Fruit fly (Drosophila melanogaster) whole organism, wandering third instar larva: Measurements from ENCODE around the gene AP-1sigma.
A peak's percentile ranks its signal among the peaks of the same experiment; 100 is the strongest.

Source experiments
- Abd-B ChIP-seq: fragments of >200 bp; optimal IDR thresholded peaks from 2 replicates; lab custom pipeline; 2017; ENCODE audit warnings: missing biosample characterization, missing genetic modification characterization
- CG32264 ChIP-seq: fragments of 200-800 bp; sonication (Bioruptor generic); optimal IDR thresholded peaks from 2 replicates; lab custom pipeline; 2016; ENCODE audit warnings: missing biosample characterization, missing genetic modification characterization
- CG9705 ChIP-seq: fragments of 200-800 bp; sonication (Bioruptor generic); optimal IDR thresholded peaks from 2 replicates; lab custom pipeline; 2018; ENCODE audit warnings: missing biosample characterization, mild to moderate bottlenecking, missing genetic modification characterization
- CrebA ChIP-seq: fragments of 200-800 bp; sonication (Bioruptor generic); optimal IDR thresholded peaks from 2 replicates; lab custom pipeline; 2016; ENCODE audit warnings: missing biosample characterization, mild to moderate bottlenecking, missing genetic modification characterization, borderline replicate concordance
- Dfd ChIP-seq: fragments of >200 bp; optimal IDR thresholded peaks from 2 replicates; lab custom pipeline; 2017; ENCODE audit warnings: missing biosample characterization, missing genetic modification characterization
- Dif ChIP-seq: fragments of 200-275, 200-300 bp; sonication (Bioruptor generic); optimal IDR thresholded peaks from 2 replicates; lab custom pipeline; 2018; ENCODE audit warnings: missing biosample characterization, missing genetic modification characterization; ENCODE audit not compliant: partially characterized antibody
- GATAd ChIP-seq: sonication (Bioruptor generic); optimal IDR thresholded peaks from 2 replicates; lab custom pipeline; 2016; ENCODE audit warnings: missing biosample characterization, missing genetic modification characterization
- HLH106 ChIP-seq: fragments of 200-800 bp; optimal IDR thresholded peaks from 3 replicates; lab custom pipeline; 2019; ENCODE audit warnings: missing biosample characterization, mild to moderate bottlenecking, missing genetic modification characterization, moderate library complexity
- Hnf4 ChIP-seq: fragments of 200-800 bp; sonication (Bioruptor generic); optimal IDR thresholded peaks from 2 replicates; lab custom pipeline; 2016; ENCODE audit warnings: missing biosample characterization, mild to moderate bottlenecking, missing genetic modification characterization
- Hr78 ChIP-seq: fragments of >200 bp; optimal IDR thresholded peaks from 2 replicates; lab custom pipeline; 2017; ENCODE audit warnings: missing biosample characterization, missing genetic modification characterization
- Hr83 ChIP-seq: fragments of 200-300 bp; sonication (Bioruptor generic); optimal IDR thresholded peaks from 2 replicates; lab custom pipeline; 2016; ENCODE audit warnings: missing biosample characterization, mild to moderate bottlenecking, missing genetic modification characterization, moderate library complexity; ENCODE audit not compliant: poor library complexity, severe bottlenecking
- Jra ChIP-seq: sonication (Bioruptor generic); optimal IDR thresholded peaks from 2 replicates; lab custom pipeline; 2016; ENCODE audit warnings: missing biosample characterization, missing genetic modification characterization
- Mio ChIP-seq: sonication (Bioruptor generic); optimal IDR thresholded peaks from 2 replicates; lab custom pipeline; 2016; ENCODE audit warnings: missing biosample characterization, missing genetic modification characterization
- Myc ChIP-seq: fragments of >200 bp; optimal IDR thresholded peaks from 2 replicates; lab custom pipeline; 2017
- N ChIP-seq: fragments of >200 bp; optimal IDR thresholded peaks from 2 replicates; lab custom pipeline; 2018; ENCODE audit warnings: missing biosample characterization, missing external identifiers, missing genetic modification characterization
- OdsH ChIP-seq: fragments of 200-800 bp; sonication (Bioruptor generic); optimal IDR thresholded peaks from 2 replicates; lab custom pipeline; 2016; ENCODE audit warnings: missing biosample characterization, mild to moderate bottlenecking, missing genetic modification characterization
- Rel ChIP-seq, 2 experiments: fragments of 200-800 bp; sonication (Bioruptor generic) in 1 of 2; optimal IDR thresholded peaks; 2 replicates in 1 of 2; 3 replicates in 1 of 2; lab custom pipeline; 2016 to 2019; ENCODE audit warnings: mild to moderate bottlenecking in 2 of 2, missing biosample characterization in 2 of 2, missing genetic modification characterization in 2 of 2, moderate library complexity in 1 of 2
- Sp1 ChIP-seq: fragments of 200-800 bp; sonication (Bioruptor generic); optimal IDR thresholded peaks from 3 replicates; lab custom pipeline; 2019; ENCODE audit warnings: missing biosample characterization, mild to moderate bottlenecking, missing genetic modification characterization, moderate library complexity
- Vsx2 ChIP-seq: fragments of 200-300, 225-300 bp; sonication (Bioruptor generic); optimal IDR thresholded peaks from 2 replicates; lab custom pipeline; 2018; ENCODE audit warnings: missing biosample characterization, missing genetic modification characterization; ENCODE audit not compliant: partially characterized antibody
- br ChIP-seq: fragments of 200-800 bp; sonication (Bioruptor generic); optimal IDR thresholded peaks from 2 replicates; lab custom pipeline; 2016; ENCODE audit warnings: missing biosample characterization, missing genetic modification characterization
- brk ChIP-seq: fragments of 200-800 bp; sonication (Bioruptor generic); optimal IDR thresholded peaks from 2 replicates; lab custom pipeline; 2016; ENCODE audit warnings: missing biosample characterization, mild to moderate bottlenecking, missing genetic modification characterization
- dl ChIP-seq, 2 experiments: fragments of 175-275, 200-275 bp in 1 of 2; fragments of 200-275 bp in 1 of 2; sonication (Bioruptor generic); optimal IDR thresholded peaks; lab custom pipeline; 2018; ENCODE audit warnings: mild to moderate bottlenecking in 2 of 2, missing biosample characterization in 2 of 2, missing genetic modification characterization in 2 of 2, moderate library complexity in 2 of 2; ENCODE audit not compliant: partially characterized antibody in 2 of 2, insufficient read depth in 1 of 2
- dmrt93B ChIP-seq: fragments of 200-800 bp; sonication (Bioruptor generic); optimal IDR thresholded peaks from 2 replicates; lab custom pipeline; 2018; ENCODE audit warnings: missing biosample characterization, mild to moderate bottlenecking, missing genetic modification characterization
- dsf ChIP-seq: sonication (Bioruptor generic); optimal IDR thresholded peaks from 2 replicates; lab custom pipeline; 2016; ENCODE audit warnings: missing biosample characterization, missing genetic modification characterization, borderline replicate concordance
- ey ChIP-seq: fragments of 200-800 bp; sonication (Bioruptor generic); optimal IDR thresholded peaks from 2 replicates; lab custom pipeline; 2016; ENCODE audit warnings: missing biosample characterization, missing genetic modification characterization
- foxo ChIP-seq, 2 experiments: fragments of 200-800 bp; sonication (Bioruptor generic); optimal IDR thresholded peaks; 2 replicates in 1 of 2; 3 replicates in 1 of 2; lab custom pipeline; 2016 to 2017; ENCODE audit warnings: missing biosample characterization in 2 of 2, missing genetic modification characterization in 2 of 2
- fru ChIP-seq: fragments of 200-800 bp; sonication (Bioruptor generic); optimal IDR thresholded peaks from 3 replicates; lab custom pipeline; 2016; ENCODE audit warnings: missing biosample characterization, mild to moderate bottlenecking, missing genetic modification characterization
- h ChIP-seq: fragments of 200-800 bp; sonication (Bioruptor generic); optimal IDR thresholded peaks from 3 replicates; lab custom pipeline; 2016; ENCODE audit warnings: missing biosample characterization, mild to moderate bottlenecking, missing genetic modification characterization
- jim ChIP-seq: fragments of 175-275, 200-325 bp; sonication (Bioruptor generic); optimal IDR thresholded peaks from 2 replicates; lab custom pipeline; 2016; ENCODE audit warnings: missing biosample characterization, mild to moderate bottlenecking, missing genetic modification characterization
- lola ChIP-seq: fragments of >200 bp; optimal IDR thresholded peaks from 2 replicates; lab custom pipeline; 2017; ENCODE audit warnings: missing biosample characterization, missing genetic modification characterization
- pan ChIP-seq: fragments of >200 bp; optimal IDR thresholded peaks from 2 replicates; lab custom pipeline; 2017
- psq ChIP-seq: fragments of 200-800 bp; sonication (Bioruptor generic); optimal IDR thresholded peaks from 3 replicates; lab custom pipeline; 2017; ENCODE audit warnings: missing biosample characterization, mild to moderate bottlenecking, missing genetic modification characterization, moderate library complexity
- rgr ChIP-seq: fragments of 200-800 bp; sonication (Bioruptor generic); optimal IDR thresholded peaks from 3 replicates; lab custom pipeline; 2016; ENCODE audit warnings: missing biosample characterization, mild to moderate bottlenecking, missing genetic modification characterization
- sage ChIP-seq: fragments of 200-800 bp; sonication (Bioruptor generic); optimal IDR thresholded peaks from 2 replicates; lab custom pipeline; 2016; ENCODE audit warnings: missing biosample characterization, mild to moderate bottlenecking, missing genetic modification characterization
- sv ChIP-seq: fragments of 200-800 bp; sonication (Bioruptor generic); optimal IDR thresholded peaks from 3 replicates; lab custom pipeline; 2016; ENCODE audit warnings: missing biosample characterization, missing genetic modification characterization
- tai ChIP-seq: sonication (Bioruptor generic); optimal IDR thresholded peaks from 2 replicates; lab custom pipeline; 2016; ENCODE audit warnings: missing biosample characterization, missing genetic modification characterization
- usp ChIP-seq: fragments of >200 bp; optimal IDR thresholded peaks from 2 replicates; lab custom pipeline; 2017; ENCODE audit warnings: missing biosample characterization, missing genetic modification characterization
- woc ChIP-seq: sonication (Bioruptor generic); optimal IDR thresholded peaks from 2 replicates; lab custom pipeline; 2016; ENCODE audit warnings: missing biosample characterization, mild to moderate bottlenecking, missing genetic modification characterization

The AP-1sigma gene

dm6 chr3R:23948324-23948465 lies 10.3 kb upstream of the AP-1sigma start, which contains the start of gene CG12268:
TSS of gene CG12268 (minus strand) at chr3R:23948424.
- TF ChIP-seq ey (no peak), Dfd (no peak), rgr (no peak), CrebA (GFP tag; lab: Kevin White, UChicago) (no peak), psq (GFP tag; lab: Kevin White, UChicago) (no peak), Myc (lab: Kevin White, UChicago) (no peak), Hr83 (GFP tag; lab: Kevin White, UChicago) (no peak), Jra (no peak), brk (no peak), dsf (no peak), CG9705 (GFP tag; lab: Kevin White, UChicago) (no peak), Hr78 (GFP tag; lab: Kevin White, UChicago) (no peak)

- TF ChIP-seq dsf (peak; percentile 50), dmrt93B (GFP tag; lab: Kevin White, UChicago) (peak; percentile 86), GATAd (no peak), Sp1 (peak; percentile 96), pan (no peak), rgr (peak; percentile 88), br (GFP tag; lab: Kevin White, UChicago) (peak; percentile 91), N (GFP tag; lab: Kevin White, UChicago) (no peak), h (GFP tag; lab: Kevin White, UChicago) (peak; percentile 92), Hr78 (GFP tag; lab: Kevin White, UChicago) (no peak), dl (GFP tag; optimal IDR thresholded peaks at IDR 0.05; lab: Kevin White, UChicago; ENCODE audit: insufficient read depth in 1 of 2, partially characterized antibody in 2 of 2) (peak in 1 of 2 experiments; percentile 37), Hr83 (GFP tag; lab: Kevin White, UChicago) (no peak), CG9705 (GFP tag; lab: Kevin White, UChicago) (peak; percentile 90), woc (GFP tag; lab: Kevin White, UChicago) (peak; percentile 96), Mio (GFP tag; lab: Kevin White, UChicago) (peak; percentile 17), Hnf4 (GFP tag; lab: Kevin White, UChicago) (peak; percentile 85), Abd-B (GFP tag; lab: Kevin White, UChicago) (no peak), sage (GFP tag; lab: Kevin White, UChicago) (peak; percentile 85), usp (GFP tag; lab: Kevin White, UChicago) (no peak), foxo (GFP tag; optimal IDR thresholded peaks at IDR 0.05; lab: Kevin White, UChicago) (peak; percentile 75 to 94), tai (GFP tag; lab: Kevin White, UChicago) (no peak), HLH106 (peak; percentile 96), CrebA (GFP tag; lab: Kevin White, UChicago) (no peak), OdsH (GFP tag; lab: Kevin White, UChicago) (peak; percentile 93), brk (peak; percentile 77), jim (GFP tag; lab: Kevin White, UChicago) (no peak), CG32264 (GFP tag; lab: Kevin White, UChicago) (peak; percentile 82), ey (peak; percentile 95), Myc (lab: Kevin White, UChicago) (no peak), Jra (peak; percentile 84), Rel (GFP tag; optimal IDR thresholded peaks at IDR 0.05; lab: Kevin White, UChicago) (peak; percentile 89), Rel (tag; optimal IDR thresholded peaks at IDR 0.05; lab: Kevin White, UChicago) (peak; percentile 94), lola (no peak), Dif (peak; percentile 15), psq (GFP tag; lab: Kevin White, UChicago) (peak; percentile 86), Dfd (no peak), sv (GFP tag; lab: Kevin White, UChicago) (no peak), Vsx2 (GFP tag; lab: Kevin White, UChicago) (peak; percentile 66), fru (GFP tag; lab: Kevin White, UChicago) (peak; percentile 94)
- TF ChIP-seq, all 38 proteins: peak for 24
These were observed 9.7 kb upstream of the AP-1sigma start for dm6 chr3R:23948466-23949413.
